Fruit fly (Drosophila melanogaster): Measurements from ENCODE around the gene Rap1.

Rap1 gene

dm6 chr3L:1821140-1821539, 40.9 kb downstream of the Rap1 start:
- TF ChIP-seq insv (optimal IDR thresholded peaks at IDR 0.05) (no peak), ttk (optimal IDR thresholded peaks at IDR 0.05) (no peak), h (optimal IDR thresholded peaks at IDR 0.05) (no peak), Sin3A (optimal IDR thresholded peaks at IDR 0.05) (no peak), psq (optimal IDR thresholded peaks at IDR 0.05) (no peak), Myc (optimal IDR thresholded peaks at IDR 0.05) (no peak)

- TF ChIP-seq Sin3A (optimal IDR thresholded peaks at IDR 0.05) (no peak), h (optimal IDR thresholded peaks at IDR 0.05) (no peak), insv (optimal IDR thresholded peaks at IDR 0.05) (no peak), ttk (optimal IDR thresholded peaks at IDR 0.05) (no peak), psq (optimal IDR thresholded peaks at IDR 0.05) (no peak), Myc (optimal IDR thresholded peaks at IDR 0.05) (no peak)
Observed at dm6 chr3L:1818834-1819233, 43.2 kb downstream of the Rap1 start.

- no peak for TF ChIP-seq insv (optimal IDR thresholded peaks at IDR 0.05)
- no peak for TF ChIP-seq Myc (optimal IDR thresholded peaks at IDR 0.05)
- no peak for TF ChIP-seq ttk (optimal IDR thresholded peaks at IDR 0.05)
- no peak for TF ChIP-seq Sin3A (optimal IDR thresholded peaks at IDR 0.05)
- TF ChIP-seq h (optimal IDR thresholded peaks at IDR 0.05), result no peak
- no peak for TF ChIP-seq psq (optimal IDR thresholded peaks at IDR 0.05)
Observed at dm6 chr3L:1817405-1817804, 44.6 kb downstream of the Rap1 start.

DNA sequence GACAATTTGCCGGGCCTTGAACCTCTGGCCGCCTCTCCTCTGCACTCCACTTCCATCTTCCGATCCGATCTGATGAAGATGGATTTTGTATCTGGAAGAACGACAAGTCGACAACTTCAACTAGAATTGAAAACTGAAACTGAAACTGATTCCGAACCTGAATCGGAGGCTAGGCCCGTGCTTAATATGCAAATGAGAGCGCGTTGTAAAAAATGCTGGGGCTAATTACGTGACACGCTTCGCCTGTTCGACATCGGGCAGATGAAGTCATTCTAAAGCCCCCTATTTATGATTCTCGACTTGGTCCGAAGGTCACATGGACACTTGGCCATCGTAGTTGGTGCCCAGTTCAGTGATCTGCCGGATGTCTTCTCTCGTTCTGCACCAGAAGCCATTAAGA, 45.4 kb downstream of the Rap1 start:
- no peak for TF ChIP-seq Myc (optimal IDR thresholded peaks at IDR 0.05)
- no peak for TF ChIP-seq ttk (optimal IDR thresholded peaks at IDR 0.05)
- no peak for TF ChIP-seq Sin3A (optimal IDR thresholded peaks at IDR 0.05)
- TF ChIP-seq h (optimal IDR thresholded peaks at IDR 0.05), result no peak

- TF ChIP-seq ttk (optimal IDR thresholded peaks at IDR 0.05), result no peak
- TF ChIP-seq Sin3A (optimal IDR thresholded peaks at IDR 0.05), result no peak
- no peak for TF ChIP-seq insv (optimal IDR thresholded peaks at IDR 0.05)
- no peak for TF ChIP-seq Myc (optimal IDR thresholded peaks at IDR 0.05)
- TF ChIP-seq psq (optimal IDR thresholded peaks at IDR 0.05), result no peak
- TF ChIP-seq h (optimal IDR thresholded peaks at IDR 0.05), result no peak
Observed at dm6 chr3L:1810288-1810687, 51.8 kb downstream of the Rap1 start, which contains the start of gene GV1. Gene GV1 (plus strand): TSS chr3L:1810588.
